Worm (Caenorhabditis elegans): ENCODE measurements around the gene M02D8.2.

DNA sequence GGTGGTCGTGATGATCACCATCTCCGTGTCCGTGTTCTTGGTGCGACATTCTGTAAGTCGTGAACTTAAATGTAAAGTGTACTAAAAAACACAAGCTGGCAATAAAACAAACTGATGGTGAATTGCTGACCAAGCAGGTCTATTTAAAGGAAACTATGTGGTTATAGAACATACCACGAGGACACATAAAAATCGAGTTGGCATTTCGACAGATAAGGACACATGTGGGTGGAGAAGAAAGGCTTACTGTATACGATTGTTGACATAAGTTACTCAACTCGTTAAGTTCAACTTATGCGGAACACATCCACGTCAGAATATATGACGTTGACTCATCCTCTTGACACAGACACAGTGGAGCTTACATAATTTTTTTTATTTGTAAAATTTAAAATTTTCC is 20.6 kb upstream of the M02D8.2 start, which contains the start of gene F53A9.8:
- TF ChIP-seq daf-12 (tag; optimal IDR thresholded peaks at IDR 0.05), result no peak
- TF ChIP-seq nhr-76 (tag; optimal IDR thresholded peaks at IDR 0.05), result no peak
- TF ChIP-seq snpc-4 (tag; optimal IDR thresholded peaks at IDR 0.05), result no peak
- TF ChIP-seq ama-1 (optimal IDR thresholded peaks at IDR 0.05), result no peak
- no peak for TF ChIP-seq jun-1 (tag; optimal IDR thresholded peaks at IDR 0.05)
- TF ChIP-seq nhr-43 (tag; optimal IDR thresholded peaks at IDR 0.05; ENCODE audit: poor library complexity, severe bottlenecking), result no peak
- TF ChIP-seq skn-1 (tag; optimal IDR thresholded peaks at IDR 0.05), result no peak
- TF ChIP-seq hmg-11 (tag; optimal IDR thresholded peaks at IDR 0.05), result no peak
